Fruit fly (Drosophila melanogaster) whole organism, embryonic: ENCODE data around the gene MBD-like.

Source experiments
- B-H2 ChIP-seq: fragments of 200-800 bp; sonication (Bioruptor generic); optimal IDR thresholded peaks from 2 replicates; lab custom pipeline; 2018; ENCODE audit warnings: missing biosample characterization, mild to moderate bottlenecking, missing genetic modification characterization
- Blimp-1 ChIP-seq: fragments of 200-800 bp; sonication (Bioruptor generic); optimal IDR thresholded peaks from 3 replicates; lab custom pipeline; 2018; ENCODE audit warnings: missing biosample characterization, missing genetic modification characterization, mild to moderate bottlenecking, moderate library complexity, missing genetic modification reagents
- CG10462 ChIP-seq: fragments of 200-800 bp; sonication (Bioruptor generic); optimal IDR thresholded peaks from 2 replicates; lab custom pipeline; 2016; ENCODE audit warnings: missing biosample characterization, missing genetic modification characterization
- CG12236 ChIP-seq: fragments of 200-800 bp; sonication (Bioruptor generic); optimal IDR thresholded peaks from 2 replicates; lab custom pipeline; 2016; ENCODE audit warnings: missing biosample characterization, missing genetic modification characterization
- CG12769 ChIP-seq: fragments of 200-800 bp; sonication (Bioruptor generic); optimal IDR thresholded peaks from 2 replicates; lab custom pipeline; 2019; ENCODE audit warnings: missing biosample characterization, mild to moderate bottlenecking, missing genetic modification characterization, moderate library complexity
- CG13287 ChIP-seq: fragments of 200-800 bp; sonication (Bioruptor generic); IDR thresholded peaks from 2 replicates; pipeline ENCODE4 v1.3.6; 2022; ENCODE audit warnings: missing biosample characterization, missing genetic modification characterization; ENCODE audit not compliant: partially characterized antibody
- CG13296 ChIP-seq: fragments of 200-800 bp; sonication (Bioruptor generic); optimal IDR thresholded peaks from 3 replicates; lab custom pipeline; 2018; ENCODE audit warnings: missing biosample characterization, mild to moderate bottlenecking, missing genetic modification characterization
- CG13424 ChIP-seq: fragments of 200-800 bp; sonication (Bioruptor generic); optimal IDR thresholded peaks from 2 replicates; lab custom pipeline; 2019; ENCODE audit warnings: missing biosample characterization, mild to moderate bottlenecking, missing genetic modification characterization, moderate library complexity
- CG14014 ChIP-seq: fragments of 200-800 bp; sonication (Bioruptor generic); IDR thresholded peaks from 2 replicates; pipeline ENCODE4 v1.3.6; 2022; ENCODE audit warnings: missing biosample characterization, missing genetic modification characterization
- CG15269 ChIP-seq: fragments of 200-800 bp; sonication (Bioruptor generic); optimal IDR thresholded peaks from 2 replicates; lab custom pipeline; 2018; ENCODE audit warnings: missing biosample characterization, mild to moderate bottlenecking, missing genetic modification characterization, moderate library complexity
- CG17359 ChIP-seq: fragments of 200-800 bp; sonication (Bioruptor generic); optimal IDR thresholded peaks from 3 replicates; lab custom pipeline; 2018; ENCODE audit warnings: missing biosample characterization, mild to moderate bottlenecking, missing genetic modification characterization, moderate library complexity
- CG18599 ChIP-seq: fragments of 200-800 bp; sonication (Bioruptor generic); optimal IDR thresholded peaks from 3 replicates; lab custom pipeline; 2017; ENCODE audit warnings: missing biosample characterization, missing genetic modification characterization, mild to moderate bottlenecking, moderate library complexity, missing genetic modification reagents
- CG2678 ChIP-seq: fragments of 200-800 bp; sonication (Bioruptor generic); optimal IDR thresholded peaks from 3 replicates; lab custom pipeline; 2019; ENCODE audit warnings: missing biosample characterization, mild to moderate bottlenecking, missing genetic modification characterization, moderate library complexity
- CG3726 ChIP-seq: fragments of 200-800 bp; sonication (Bioruptor generic); IDR thresholded peaks from 3 replicates; pipeline ENCODE4, ENCODE4 v1.3.6; 2022; ENCODE audit warnings: missing biosample characterization, missing genetic modification characterization
- CG4282 ChIP-seq: fragments of 200-800 bp; sonication (Bioruptor generic); optimal IDR thresholded peaks from 2 replicates; lab custom pipeline; 2016; ENCODE audit warnings: missing biosample characterization, missing genetic modification characterization
- CG4730 ChIP-seq: fragments of 200-800 bp; sonication (Bioruptor generic); IDR thresholded peaks from 2 replicates; pipeline ENCODE4 v1.3.6; 2022; ENCODE audit warnings: missing biosample characterization, missing genetic modification characterization
- CG5180 ChIP-seq: fragments of 200-800 bp; sonication (Bioruptor generic); optimal IDR thresholded peaks from 3 replicates; lab custom pipeline; 2017; ENCODE audit warnings: missing biosample characterization, missing genetic modification characterization, mild to moderate bottlenecking, moderate library complexity, missing genetic modification reagents
- CG6272 ChIP-seq: fragments of 200-800 bp; sonication (Bioruptor generic); IDR thresholded peaks from 2 replicates; pipeline ENCODE4 v1.3.6; 2022; ENCODE audit warnings: missing biosample characterization, missing genetic modification characterization
- CG6765 ChIP-seq: fragments of 200-800 bp; sonication (Bioruptor generic); optimal IDR thresholded peaks from 3 replicates; lab custom pipeline; 2017; ENCODE audit warnings: missing biosample characterization, mild to moderate bottlenecking, missing genetic modification characterization
- CG7839 ChIP-seq: fragments of 200-800 bp; sonication (Bioruptor generic); optimal IDR thresholded peaks from 3 replicates; lab custom pipeline; 2018; ENCODE audit warnings: missing biosample characterization, mild to moderate bottlenecking, missing genetic modification characterization, moderate library complexity
- CG7987 ChIP-seq: fragments of 200-800 bp; sonication (Bioruptor generic); optimal IDR thresholded peaks from 2 replicates; lab custom pipeline; 2018; ENCODE audit warnings: missing biosample characterization, mild to moderate bottlenecking, missing genetic modification characterization, moderate library complexity
- CG8388 ChIP-seq: fragments of 200-800 bp; sonication (Bioruptor generic); optimal IDR thresholded peaks from 2 replicates; lab custom pipeline; 2019; ENCODE audit warnings: missing biosample characterization, mild to moderate bottlenecking, missing genetic modification characterization, moderate library complexity
- CG9437 ChIP-seq: fragments of 200-800 bp; sonication (Bioruptor generic); optimal IDR thresholded peaks from 2 replicates; lab custom pipeline; 2018; ENCODE audit warnings: missing biosample characterization, mild to moderate bottlenecking, missing genetic modification characterization
- Camta ChIP-seq: fragments of 200-800 bp; sonication (Bioruptor generic); optimal IDR thresholded peaks from 2 replicates; lab custom pipeline; 2016; ENCODE audit warnings: missing biosample characterization, missing genetic modification characterization
- E2f2 ChIP-seq: fragments of 200-800 bp; sonication (Bioruptor generic); IDR thresholded peaks from 2 replicates; pipeline ENCODE4 v1.3.6; 2022; ENCODE audit warnings: missing biosample characterization, missing genetic modification characterization
- ERR ChIP-seq: fragments of 200-800 bp; sonication (Bioruptor generic); optimal IDR thresholded peaks from 2 replicates; lab custom pipeline; 2016; ENCODE audit warnings: missing biosample characterization, missing genetic modification characterization
- Fer1 ChIP-seq: fragments of 200-800 bp; sonication (Bioruptor generic); optimal IDR thresholded peaks from 2 replicates; lab custom pipeline; 2017; ENCODE audit warnings: missing biosample characterization, mild to moderate bottlenecking, missing genetic modification characterization
- Hr3 ChIP-seq: fragments of 200-800 bp; sonication (Bioruptor generic); optimal IDR thresholded peaks from 3 replicates; lab custom pipeline; 2016; ENCODE audit warnings: missing biosample characterization, missing genetic modification characterization
- Jarid2 ChIP-seq: fragments of 200-800 bp; sonication (Bioruptor generic); optimal IDR thresholded peaks from 3 replicates; lab custom pipeline; 2017; ENCODE audit warnings: mild to moderate bottlenecking, missing biosample characterization, missing genetic modification reagents, missing genetic modification characterization
- Lim3 ChIP-seq: fragments of 200-800 bp; sonication (Bioruptor generic); IDR thresholded peaks from 2 replicates; pipeline ENCODE4 v1.3.6; 2022; ENCODE audit warnings: missing biosample characterization, missing genetic modification characterization
- Max ChIP-seq: fragments of 200-800 bp; sonication (Bioruptor generic); optimal IDR thresholded peaks from 2 replicates; lab custom pipeline; 2016; ENCODE audit warnings: missing biosample characterization, mild to moderate bottlenecking, missing genetic modification characterization
- Pdp1 ChIP-seq, 2 experiments: fragments of 200-800 bp; sonication (Bioruptor generic); optimal IDR thresholded peaks; 3 replicates each; lab custom pipeline; 2016; ENCODE audit warnings: missing biosample characterization in 2 of 2, missing genetic modification characterization in 2 of 2, mild to moderate bottlenecking in 1 of 2, moderate library complexity in 1 of 2
- Poxn ChIP-seq: fragments of 200-800 bp; sonication (Bioruptor generic); IDR thresholded peaks from 2 replicates; pipeline ENCODE4 v1.3.6; 2022; ENCODE audit warnings: missing biosample characterization, missing genetic modification characterization
- ash1 ChIP-seq: fragments of 200-800 bp; sonication (Bioruptor generic); optimal IDR thresholded peaks from 2 replicates; lab custom pipeline; 2018; ENCODE audit warnings: missing biosample characterization, mild to moderate bottlenecking, missing genetic modification characterization
- bowl ChIP-seq: fragments of 200-800 bp; sonication (Bioruptor generic); IDR thresholded peaks from 2 replicates; pipeline ENCODE4 v1.3.6; 2022; ENCODE audit warnings: missing biosample characterization, missing genetic modification characterization
- bsh ChIP-seq, 2 experiments: fragments of 200-800 bp; sonication (Bioruptor generic); optimal IDR thresholded peaks; 2 replicates each; lab custom pipeline; 2017 to 2018; ENCODE audit warnings: mild to moderate bottlenecking in 2 of 2, missing biosample characterization in 2 of 2, missing genetic modification characterization in 2 of 2, moderate library complexity in 1 of 2
- cg ChIP-seq: fragments of 200-800 bp; sonication (Bioruptor generic); optimal IDR thresholded peaks from 3 replicates; lab custom pipeline; 2019; ENCODE audit warnings: missing biosample characterization, mild to moderate bottlenecking, missing genetic modification characterization, moderate library complexity
- corto ChIP-seq: fragments of 200-800 bp; sonication (Bioruptor generic); optimal IDR thresholded peaks from 2 replicates; lab custom pipeline; 2016; ENCODE audit warnings: missing biosample characterization, mild to moderate bottlenecking, missing genetic modification characterization, moderate library complexity
- emc ChIP-seq: fragments of 200-800 bp; sonication (Bioruptor generic); optimal IDR thresholded peaks from 2 replicates; lab custom pipeline; 2016; ENCODE audit warnings: missing biosample characterization, missing genetic modification characterization
- eve ChIP-seq, 2 experiments: fragments of >200 bp; optimal IDR thresholded peaks; 2 replicates each; lab custom pipeline; 2017; ENCODE audit warnings: missing biosample characterization in 2 of 2, missing genetic modification characterization in 2 of 2
- hth ChIP-seq: fragments of >200 bp; optimal IDR thresholded peaks from 2 replicates; lab custom pipeline; 2017; ENCODE audit warnings: inconsistent platforms
- lab ChIP-seq: fragments of 200-800 bp; sonication (Bioruptor generic); optimal IDR thresholded peaks from 3 replicates; lab custom pipeline; 2017; ENCODE audit warnings: missing biosample characterization, missing genetic modification characterization, mild to moderate bottlenecking, moderate library complexity, missing genetic modification reagents
- lbe ChIP-seq: fragments of 200-800 bp; sonication (Bioruptor generic); optimal IDR thresholded peaks from 2 replicates; lab custom pipeline; 2016; ENCODE audit warnings: missing biosample characterization, mild to moderate bottlenecking, missing genetic modification characterization
- mirr ChIP-seq: fragments of 200-800 bp; sonication (Bioruptor generic); optimal IDR thresholded peaks from 3 replicates; lab custom pipeline; 2018; ENCODE audit warnings: missing biosample characterization, mild to moderate bottlenecking, missing genetic modification characterization
- onecut ChIP-seq: fragments of 200-800 bp; sonication (Bioruptor generic); IDR thresholded peaks from 2 replicates; pipeline ENCODE4 v1.3.6; 2022; ENCODE audit warnings: missing biosample characterization, missing genetic modification characterization
- otp ChIP-seq: fragments of 200-800 bp; sonication (Bioruptor generic); IDR thresholded peaks from 3 replicates; pipeline ENCODE4, ENCODE4 v1.3.6; 2022; ENCODE audit warnings: missing biosample characterization, missing genetic modification characterization
- ttk ChIP-seq: fragments of 200-800 bp; sonication (Bioruptor generic); IDR thresholded peaks from 2 replicates; pipeline ENCODE4 v2.1.2; 2022; ENCODE audit warnings: missing biosample characterization, missing genetic modification characterization
- twi ChIP-seq: fragments of 200-800 bp; optimal IDR thresholded peaks from 2 replicates; lab custom pipeline; 2019; ENCODE audit warnings: missing biosample characterization, mild to moderate bottlenecking, missing genetic modification characterization, moderate library complexity
- yki ChIP-seq: fragments of >200 bp; optimal IDR thresholded peaks from 3 replicates; lab custom pipeline; 2018
- zfh1 ChIP-seq: fragments of 200-800 bp; sonication (Bioruptor generic); IDR thresholded peaks from 3 replicates; pipeline ENCODE4 v1.3.6; 2022; ENCODE audit warnings: missing biosample characterization, missing genetic modification characterization

The MBD-like gene

DNA sequence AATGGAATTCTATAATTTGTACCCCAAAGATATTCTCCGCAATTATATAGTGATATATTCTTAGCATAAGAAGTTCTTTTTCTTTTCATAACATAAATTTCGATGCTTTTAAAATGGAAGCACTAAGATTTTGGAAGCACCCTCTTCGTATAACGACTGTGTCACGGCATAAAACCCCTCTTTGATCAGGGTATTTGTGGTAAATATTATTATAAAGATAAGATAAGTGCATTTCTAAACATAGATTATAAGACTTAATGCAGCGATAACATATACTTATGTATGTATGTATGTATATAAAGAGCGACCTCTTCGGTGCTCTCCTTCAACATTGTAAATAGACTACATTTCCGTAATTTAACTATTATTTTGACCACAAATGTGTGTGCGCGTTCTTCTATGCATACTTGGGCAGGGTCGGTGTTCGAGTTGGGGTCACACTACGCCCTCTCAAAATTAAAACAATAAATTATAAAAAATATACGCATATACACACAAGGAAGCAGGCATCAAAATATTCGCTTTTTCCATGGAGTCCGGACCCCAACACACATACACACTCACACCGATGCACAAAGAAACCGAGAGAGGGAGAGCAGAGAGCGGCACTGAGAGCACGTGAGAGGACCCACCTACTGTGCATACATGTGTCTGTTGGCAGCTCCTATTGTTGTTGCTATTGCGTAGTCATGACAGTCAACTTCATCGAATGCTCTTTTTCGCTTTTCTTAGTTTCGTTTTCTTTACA lies 9.1 kb upstream of the MBD-like start:
- no peak for TF ChIP-seq CG6272 (GFP tag; lab: Robert Waterston, UW)
- no peak for TF ChIP-seq E2f2 (GFP tag; lab: Robert Waterston, UW)
- peak; percentile 4 for TF ChIP-seq onecut (GFP tag; lab: Robert Waterston, UW)
- TF ChIP-seq Fer1 (GFP tag; lab: Kevin White, UChicago) = peak; percentile 26
- TF ChIP-seq CG2678 (tag; lab: Kevin White, UChicago) = peak; percentile 13
- no peak for TF ChIP-seq ttk (GFP tag; lab: Robert Waterston, UW)
- TF ChIP-seq zfh1 (GFP tag; lab: Robert Waterston, UW) = no peak
- TF ChIP-seq CG10462 (GFP tag; lab: Kevin White, UChicago) = no peak
- peak in 1 of 2 experiments; percentile 16 for TF ChIP-seq bsh (GFP tag; optimal IDR thresholded peaks at IDR 0.05; lab: Kevin White, UChicago)
- TF ChIP-seq Poxn = no peak
- no peak for TF ChIP-seq Hr3 (GFP tag; lab: Kevin White, UChicago)
- TF ChIP-seq emc = no peak
- TF ChIP-seq CG4282 (GFP tag; lab: Kevin White, UChicago) = no peak
- no peak for TF ChIP-seq CG7839 (tag; lab: Kevin White, UChicago)
- TF ChIP-seq CG13287 (GFP tag; lab: Robert Waterston, UW) = no peak
- TF ChIP-seq lbe (GFP tag; lab: Kevin White, UChicago) = peak; percentile 12
- peak; percentile 22 for TF ChIP-seq twi
- no peak for TF ChIP-seq Jarid2 (GFP tag; lab: Kevin White, UChicago)
- peak; percentile 1 for TF ChIP-seq mirr (GFP tag; lab: Kevin White, UChicago)
- no peak for TF ChIP-seq eve (GFP tag; optimal IDR thresholded peaks at IDR 0.05; lab: Kevin White, UChicago)
- TF ChIP-seq ERR (GFP tag; lab: Kevin White, UChicago) = peak; percentile 29
- TF ChIP-seq CG18599 (GFP tag; lab: Kevin White, UChicago) = no peak
- peak; percentile 37 for TF ChIP-seq ash1 (GFP tag; lab: Kevin White, UChicago)
- TF ChIP-seq bowl = no peak
- no peak for TF ChIP-seq CG12236 (GFP tag; lab: Kevin White, UChicago)
- peak; percentile 31 for TF ChIP-seq CG13424 (tag; lab: Kevin White, UChicago)
- no peak for TF ChIP-seq Lim3 (GFP tag; lab: Robert Waterston, UW)
- no peak for TF ChIP-seq CG4730
- TF ChIP-seq CG17359 (tag; lab: Kevin White, UChicago) = peak; percentile 17
- TF ChIP-seq CG15269 (tag; lab: Kevin White, UChicago) = peak; percentile 27
- TF ChIP-seq Max (GFP tag; lab: Kevin White, UChicago) = no peak
- TF ChIP-seq CG12769 = no peak
- peak; percentile 12 for TF ChIP-seq CG9437 (GFP tag; lab: Kevin White, UChicago)
- TF ChIP-seq CG14014 (GFP tag; lab: Robert Waterston, UW) = no peak
- peak; percentile 95 for TF ChIP-seq cg (GFP tag; lab: Kevin White, UChicago)
- TF ChIP-seq CG7987 (GFP tag; lab: Kevin White, UChicago) = peak; percentile 21
- TF ChIP-seq otp (GFP tag; lab: Robert Waterston, UW) = no peak
- peak; percentile 96 for TF ChIP-seq yki (lab: Kevin White, UChicago)
- no peak for TF ChIP-seq Camta
- TF ChIP-seq CG6765 (GFP tag; lab: Kevin White, UChicago) = no peak
- TF ChIP-seq CG13296 (GFP tag; lab: Kevin White, UChicago) = no peak
- TF ChIP-seq CG5180 = peak; percentile 40
- no peak for TF ChIP-seq CG3726
- TF ChIP-seq Blimp-1 (GFP tag; lab: Kevin White, UChicago) = peak; percentile 8
- no peak for TF ChIP-seq hth (lab: Kevin White, UChicago)
- peak; percentile 42 for TF ChIP-seq corto (GFP tag; lab: Kevin White, UChicago)
- TF ChIP-seq lab (GFP tag; lab: Kevin White, UChicago) = peak; percentile 36
- TF ChIP-seq Pdp1 (GFP tag; optimal IDR thresholded peaks at IDR 0.05; lab: Kevin White, UChicago) = peak in 1 of 2 experiments; percentile 63
- no peak for TF ChIP-seq CG8388 (GFP tag; lab: Kevin White, UChicago)
- TF ChIP-seq B-H2 (GFP tag; lab: Kevin White, UChicago) = peak; percentile 45
